Worm (Caenorhabditis elegans) whole organism, late embryonic: ENCODE measurements around the gene ift-81.
A peak's percentile ranks its signal among the peaks of the same experiment; 100 is the strongest.

Source experiments
- C08G9.2 ChIP-seq: sonication (generic microtip); optimal IDR thresholded peaks from 2 replicates; lab custom pipeline; 2016; ENCODE audit warnings: mild to moderate bottlenecking, missing genetic modification characterization, moderate library complexity, missing compliant biosample characterization
- C38D4.7 ChIP-seq: fragments of 200-800 bp; sonication (Bioruptor generic); optimal IDR thresholded peaks from 2 replicates; lab custom pipeline; 2018; ENCODE audit warnings: mild to moderate bottlenecking, missing genetic modification characterization, moderate library complexity, missing compliant biosample characterization
- K02D7.2 ChIP-seq: sonication (generic microtip); optimal IDR thresholded peaks from 2 replicates; lab custom pipeline; 2017; ENCODE audit warnings: mild to moderate bottlenecking, missing genetic modification characterization, missing compliant biosample characterization
- T23F11.4 ChIP-seq: fragments of 200-800 bp; sonication (Bioruptor generic); optimal IDR thresholded peaks from 2 replicates; lab custom pipeline; 2018; ENCODE audit warnings: mild to moderate bottlenecking, missing genetic modification characterization, missing compliant biosample characterization
- Y22D7AL.16 ChIP-seq: sonication (generic microtip); optimal IDR thresholded peaks from 2 replicates; lab custom pipeline; 2016; ENCODE audit warnings: missing genetic modification characterization, missing compliant biosample characterization
- ahr-1 ChIP-seq: sonication (generic microtip); optimal IDR thresholded peaks from 2 replicates; lab custom pipeline; 2016; ENCODE audit warnings: missing genetic modification characterization, missing compliant biosample characterization
- ama-1 ChIP-seq: fragments of 150-350 bp; optimal IDR thresholded peaks from 2 replicates; lab custom pipeline; 2014
- ceh-18 ChIP-seq: sonication (generic microtip); optimal IDR thresholded peaks from 2 replicates; lab custom pipeline; 2016; ENCODE audit warnings: missing genetic modification characterization, missing compliant biosample characterization
- ceh-2 ChIP-seq: sonication (generic microtip); optimal IDR thresholded peaks from 2 replicates; lab custom pipeline; 2016; ENCODE audit warnings: missing genotype, missing genetic modification characterization, missing compliant biosample characterization
- ceh-24 ChIP-seq: sonication (generic microtip); optimal IDR thresholded peaks from 2 replicates; lab custom pipeline; 2016; ENCODE audit warnings: mild to moderate bottlenecking, missing genetic modification characterization, missing compliant biosample characterization
- ceh-31 ChIP-seq: sonication (generic microtip); optimal IDR thresholded peaks from 2 replicates; lab custom pipeline; 2016; ENCODE audit warnings: missing genetic modification characterization, missing compliant biosample characterization
- ceh-34 ChIP-seq: sonication (generic microtip); optimal IDR thresholded peaks from 2 replicates; lab custom pipeline; 2016; ENCODE audit warnings: mild to moderate bottlenecking, missing genetic modification characterization, missing compliant biosample characterization
- ceh-6 ChIP-seq: fragments of 200-800 bp; sonication (Bioruptor generic); optimal IDR thresholded peaks from 2 replicates; lab custom pipeline; 2018; ENCODE audit warnings: mild to moderate bottlenecking, missing genetic modification characterization, missing compliant biosample characterization
- ceh-9 ChIP-seq: sonication (generic microtip); optimal IDR thresholded peaks from 2 replicates; lab custom pipeline; 2016; ENCODE audit warnings: mild to moderate bottlenecking, missing genetic modification characterization, inconsistent platforms, missing compliant biosample characterization
- che-1 ChIP-seq: sonication (generic microtip); optimal IDR thresholded peaks from 2 replicates; lab custom pipeline; 2016; ENCODE audit warnings: mild to moderate bottlenecking, missing genetic modification characterization, missing compliant biosample characterization
- dmd-4 ChIP-seq: sonication (generic microtip); optimal IDR thresholded peaks from 2 replicates; lab custom pipeline; 2016; ENCODE audit warnings: borderline replicate concordance, missing genetic modification characterization, missing compliant biosample characterization
- dve-1 ChIP-seq: sonication (generic microtip); optimal IDR thresholded peaks from 2 replicates; lab custom pipeline; 2017; ENCODE audit warnings: antibody characterized with exemption, mild to moderate bottlenecking, missing genetic modification characterization, missing compliant biosample characterization
- elt-2 ChIP-seq: sonication (generic microtip); optimal IDR thresholded peaks from 2 replicates; lab custom pipeline; 2016; ENCODE audit warnings: missing genetic modification reagents, missing genetic modification characterization, missing compliant biosample characterization
- elt-4 ChIP-seq: sonication (generic microtip); optimal IDR thresholded peaks from 2 replicates; lab custom pipeline; 2016; ENCODE audit warnings: missing genetic modification characterization, missing compliant biosample characterization
- ets-4 ChIP-seq: sonication (generic microtip); optimal IDR thresholded peaks from 2 replicates; lab custom pipeline; 2016; ENCODE audit warnings: missing genetic modification characterization, missing compliant biosample characterization
- eyg-1 ChIP-seq: sonication (generic microtip); optimal IDR thresholded peaks from 2 replicates; lab custom pipeline; 2016; ENCODE audit warnings: missing genotype, missing genetic modification characterization, missing compliant biosample characterization
- fkh-6 ChIP-seq: sonication (generic microtip); optimal IDR thresholded peaks from 2 replicates; lab custom pipeline; 2016; ENCODE audit warnings: missing genetic modification characterization, missing compliant biosample characterization
- gmeb-2 ChIP-seq: sonication (generic microtip); optimal IDR thresholded peaks from 2 replicates; lab custom pipeline; 2016; ENCODE audit warnings: missing genetic modification characterization, inconsistent platforms, missing compliant biosample characterization
- hlh-13 ChIP-seq: fragments of 200-800 bp; sonication (Bioruptor generic); optimal IDR thresholded peaks from 2 replicates; lab custom pipeline; 2018; ENCODE audit warnings: mild to moderate bottlenecking, missing genetic modification characterization, missing compliant biosample characterization
- hlh-30 ChIP-seq: sonication (generic microtip); optimal IDR thresholded peaks from 2 replicates; lab custom pipeline; 2017; ENCODE audit warnings: antibody characterized with exemption, missing genetic modification characterization, missing compliant biosample characterization; ENCODE audit not compliant: insufficient read depth
- hlh-6 ChIP-seq: sonication (generic microtip); optimal IDR thresholded peaks from 2 replicates; lab custom pipeline; 2016; ENCODE audit warnings: missing genotype, missing genetic modification characterization, missing compliant biosample characterization
- hlh-8 ChIP-seq: sonication (generic microtip); optimal IDR thresholded peaks from 2 replicates; lab custom pipeline; 2016; ENCODE audit warnings: missing genotype, missing genetic modification characterization, missing compliant biosample characterization
- lim-6 ChIP-seq: sonication (generic microtip); optimal IDR thresholded peaks from 2 replicates; lab custom pipeline; 2016; ENCODE audit warnings: missing genetic modification characterization, missing compliant biosample characterization
- lin-11 ChIP-seq: fragments of 200-800 bp; sonication (Bioruptor generic); optimal IDR thresholded peaks from 2 replicates; lab custom pipeline; 2018; ENCODE audit warnings: mild to moderate bottlenecking, missing genetic modification characterization, missing compliant biosample characterization
- nhr-11 ChIP-seq: fragments of 150-350 bp; optimal IDR thresholded peaks from 2 replicates; lab custom pipeline; 2014; ENCODE audit warnings: missing biosample characterization, missing genetic modification characterization
- nhr-232 ChIP-seq: sonication (generic microtip); optimal IDR thresholded peaks from 2 replicates; lab custom pipeline; 2016; ENCODE audit warnings: missing genetic modification characterization, missing compliant biosample characterization
- npax-4 ChIP-seq: sonication (generic microtip); optimal IDR thresholded peaks from 2 replicates; lab custom pipeline; 2016; ENCODE audit warnings: missing genetic modification characterization, missing compliant biosample characterization
- odd-2 ChIP-seq: sonication (generic microtip); optimal IDR thresholded peaks from 2 replicates; lab custom pipeline; 2017; ENCODE audit warnings: antibody characterized with exemption, mild to moderate bottlenecking, missing genetic modification characterization, missing compliant biosample characterization
- pax-1 ChIP-seq: fragments of 150-350 bp; optimal IDR thresholded peaks from 2 replicates; lab custom pipeline; 2014; ENCODE audit warnings: missing biosample characterization, missing genetic modification characterization
- pqm-1 ChIP-seq: sonication (generic microtip); optimal IDR thresholded peaks from 2 replicates; lab custom pipeline; 2016; ENCODE audit warnings: missing genetic modification characterization, missing compliant biosample characterization
- ref-2 ChIP-seq: sonication (generic microtip); optimal IDR thresholded peaks from 2 replicates; lab custom pipeline; 2016; ENCODE audit warnings: missing genetic modification characterization, missing compliant biosample characterization
- rnt-1 ChIP-seq: sonication (generic microtip); optimal IDR thresholded peaks from 2 replicates; lab custom pipeline; 2016; ENCODE audit warnings: missing genetic modification characterization, missing compliant biosample characterization
- sdc-2 ChIP-seq: sonication (generic microtip); optimal IDR thresholded peaks from 2 replicates; lab custom pipeline; 2016; ENCODE audit warnings: missing genotype, missing genetic modification characterization, missing compliant biosample characterization
- syd-9 ChIP-seq: sonication (generic microtip); optimal IDR thresholded peaks from 2 replicates; lab custom pipeline; 2016; ENCODE audit warnings: mild to moderate bottlenecking, missing genetic modification characterization, moderate library complexity, missing compliant biosample characterization
- tbx-7 ChIP-seq: sonication (generic microtip); optimal IDR thresholded peaks from 2 replicates; lab custom pipeline; 2016; ENCODE audit warnings: missing genotype, missing genetic modification characterization, missing compliant biosample characterization
- ttx-3 ChIP-seq: sonication (generic microtip); optimal IDR thresholded peaks from 2 replicates; lab custom pipeline; 2016; ENCODE audit warnings: missing genetic modification reagents, missing genetic modification characterization, missing compliant biosample characterization
- unc-3 ChIP-seq, 2 experiments: fragments of 200-800 bp in 1 of 2; sonication (Bioruptor generic) in 1 of 2; sonication (generic microtip) in 1 of 2; conservative IDR thresholded peaks in 1 of 2; optimal IDR thresholded peaks in 1 of 2; 2 replicates each; pipeline versions ENCODE4 v1.3.6 to Lab custom; 2016 to 2022; ENCODE audit warnings: missing compliant biosample characterization in 2 of 2, missing genetic modification characterization in 2 of 2, missing genetic modification reagents in 1 of 2
- unc-55 ChIP-seq: sonication (generic microtip); optimal IDR thresholded peaks from 2 replicates; lab custom pipeline; 2017; ENCODE audit warnings: missing biosample characterization, missing genetic modification reagents, missing genetic modification characterization
- unc-86 ChIP-seq: sonication (generic microtip); optimal IDR thresholded peaks from 2 replicates; lab custom pipeline; 2016; ENCODE audit warnings: missing genetic modification characterization, missing compliant biosample characterization

The ift-81 gene

DNA sequence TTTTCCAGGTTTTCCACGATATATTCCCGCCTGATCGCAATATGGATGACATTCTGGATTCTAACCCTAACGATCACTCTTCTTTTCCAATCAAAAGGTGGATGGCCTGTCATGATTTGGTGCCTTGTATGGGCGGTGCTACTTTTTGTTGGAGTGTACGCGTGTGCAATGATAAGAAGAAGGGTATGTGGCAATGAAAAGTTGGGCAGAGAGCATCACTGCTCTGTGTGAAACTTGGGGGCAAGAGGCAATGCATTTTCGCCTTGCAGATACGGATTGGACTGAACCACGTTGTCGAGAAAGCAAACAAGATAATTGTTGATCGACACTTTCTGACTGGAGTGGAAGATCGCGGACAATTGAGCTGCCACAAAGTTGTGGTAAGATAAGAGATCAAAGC is 47.9 kb downstream of the ift-81 start:
- TF ChIP-seq K02D7.2 (tag; lab: Kevin White, UChicago) (no peak), ceh-6 (GFP tag; lab: Kevin White, UChicago) (no peak), nhr-11 (no peak), dve-1 (no peak), npax-4 (tag; lab: Kevin White, UChicago) (no peak), ceh-2 (tag; lab: Kevin White, UChicago) (no peak), ahr-1 (tag; lab: Kevin White, UChicago) (no peak), unc-3 (GFP tag; conservative IDR thresholded peaks at IDR 0.05; lab: Robert Waterston, UW) (no peak), unc-3 (tag; optimal IDR thresholded peaks at IDR 0.05; lab: Kevin White, UChicago) (no peak), eyg-1 (tag; lab: Kevin White, UChicago) (no peak), lin-11 (no peak), ceh-9 (tag; lab: Kevin White, UChicago) (no peak), pax-1 (tag; lab: Kevin White, UChicago) (no peak), ama-1 (lab: Kevin White, UChicago) (no peak), Y22D7AL.16 (no peak), pqm-1 (tag; lab: Kevin White, UChicago) (no peak)

- TF ChIP-seq C38D4.7: no peak
- TF ChIP-seq elt-4 (tag; lab: Kevin White, UChicago): no peak
- no peak for TF ChIP-seq ceh-18 (tag; lab: Kevin White, UChicago)
These were observed 49.5 kb downstream of the ift-81 start for ce11 chrX:5347856-5348255.

- TF ChIP-seq npax-4 (tag; lab: Kevin White, UChicago) (no peak), hlh-30 (no peak), tbx-7 (no peak), sdc-2 (no peak), elt-2 (tag; lab: Kevin White, UChicago) (no peak), C38D4.7 (no peak), lin-11 (no peak), lim-6 (tag; lab: Kevin White, UChicago) (no peak)
These were observed 50.3 kb downstream of the ift-81 start, which contains the start of gene syx-3 for ce11 chrX:5348529-5349148. syx-3 (plus strand) TSS chrX:5349098.

DNA sequence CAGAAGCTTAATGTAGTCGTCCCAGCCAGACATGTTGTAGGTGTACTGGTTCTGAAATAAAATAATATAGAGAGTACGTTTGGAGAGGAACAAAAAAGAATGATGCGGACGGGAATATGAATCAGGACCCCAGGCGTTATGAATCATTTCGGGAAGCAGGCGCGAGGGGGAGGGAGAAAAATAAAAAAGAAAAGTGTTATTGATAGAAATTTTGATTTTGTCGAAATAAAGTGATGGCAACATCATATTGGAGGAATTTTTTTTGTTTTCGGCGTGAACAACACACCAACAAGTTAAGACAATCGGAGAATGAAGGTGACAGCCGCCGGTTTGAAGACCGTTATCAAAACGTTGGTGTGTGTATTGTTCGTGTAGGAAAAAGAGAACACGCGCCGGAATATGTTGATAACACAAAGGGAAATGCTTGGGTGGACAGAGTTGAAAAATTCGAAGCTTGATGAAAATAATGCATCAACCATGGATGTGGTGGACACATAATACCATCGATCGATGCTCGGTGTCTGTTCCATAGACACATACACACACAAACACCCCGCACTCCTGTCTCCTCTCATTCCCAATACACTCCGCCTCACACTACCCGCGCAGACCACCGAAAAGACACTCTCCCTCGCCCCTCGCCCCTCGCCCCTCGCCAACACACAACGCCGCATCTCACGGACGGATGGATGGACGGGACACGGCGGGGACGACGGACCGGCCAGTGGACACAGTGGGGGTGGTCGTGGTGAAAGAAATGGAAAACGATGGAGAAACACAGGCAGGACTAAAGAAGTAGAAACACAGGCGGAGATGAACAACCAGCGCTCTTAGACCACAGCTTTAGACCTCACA is 55.9 kb downstream of the ift-81 start, which contains the start of gene pfn-2:
pfn-2 (minus strand) TSS at position 51 of the 855 bp plus-strand sequence.
- TF ChIP-seq dve-1 (no peak), ceh-18 (tag; lab: Kevin White, UChicago) (no peak), rnt-1 (tag; lab: Kevin White, UChicago) (no peak), T23F11.4 (GFP tag; lab: Kevin White, UChicago) (no peak), che-1 (tag; lab: Kevin White, UChicago) (no peak), eyg-1 (tag; lab: Kevin White, UChicago) (no peak), ref-2 (tag; lab: Kevin White, UChicago) (no peak), unc-86 (tag; lab: Kevin White, UChicago) (no peak), ttx-3 (tag; lab: Kevin White, UChicago) (no peak), ceh-2 (tag; lab: Kevin White, UChicago) (peak; percentile 50), gmeb-2 (no peak), unc-55 (GFP tag; lab: Kevin White, UChicago) (no peak), dmd-4 (tag; lab: Kevin White, UChicago) (peak; percentile 18), pqm-1 (tag; lab: Kevin White, UChicago) (no peak), elt-2 (tag; lab: Kevin White, UChicago) (no peak), nhr-232 (tag; lab: Kevin White, UChicago) (no peak), C08G9.2 (peak; percentile 52), C38D4.7 (no peak), ets-4 (no peak), K02D7.2 (tag; lab: Kevin White, UChicago) (no peak), ceh-24 (tag; lab: Kevin White, UChicago) (no peak), ceh-31 (peak; percentile 62), ceh-34 (tag; lab: Kevin White, UChicago) (peak; percentile 68), odd-2 (tag; lab: Kevin White, UChicago) (no peak), hlh-6 (tag; lab: Kevin White, UChicago) (peak; percentile 9), Y22D7AL.16 (no peak), hlh-8 (tag; lab: Kevin White, UChicago) (no peak), hlh-13 (no peak), elt-4 (tag; lab: Kevin White, UChicago) (no peak), fkh-6 (tag; lab: Kevin White, UChicago) (no peak), syd-9 (tag; lab: Kevin White, UChicago) (no peak)
